Worm (Caenorhabditis elegans) whole organism, L3 larva: Measurements from ENCODE around the gene H23N18.5.

Experiments
- ceh-82 ChIP-seq: fragments of 150-350 bp; optimal IDR thresholded peaks from 2 replicates; lab custom pipeline; 2014; ENCODE audit warnings: missing biosample characterization, missing genetic modification characterization
- elt-1 ChIP-seq: fragments of 150-350 bp; optimal IDR thresholded peaks from 2 replicates; lab custom pipeline; 2014; ENCODE audit warnings: missing biosample characterization, missing genetic modification characterization
- eor-1 ChIP-seq, 2 experiments: fragments of 150-350 bp; optimal IDR thresholded peaks; 2 replicates each; lab custom pipeline; 2014 to 2018; ENCODE audit warnings: missing biosample characterization in 2 of 2, missing genetic modification characterization in 2 of 2
- fos-1 ChIP-seq: fragments of 150-350 bp; optimal IDR thresholded peaks from 2 replicates; lab custom pipeline; 2014; ENCODE audit warnings: missing biosample characterization, missing genetic modification characterization
- nhr-237 ChIP-seq: fragments of 150-350 bp; optimal IDR thresholded peaks from 2 replicates; lab custom pipeline; 2014; ENCODE audit warnings: missing biosample characterization, missing genetic modification characterization
- nhr-77 ChIP-seq: fragments of 150-350 bp; optimal IDR thresholded peaks from 2 replicates; lab custom pipeline; 2014; ENCODE audit warnings: missing biosample characterization, missing genetic modification characterization
- pha-4 ChIP-seq: fragments of 150-350 bp; optimal IDR thresholded peaks from 2 replicates; lab custom pipeline; 2014; ENCODE audit warnings: missing biosample characterization, missing genetic modification reagents, missing genetic modification characterization
- pqm-1 ChIP-seq: fragments of 150-350 bp; optimal IDR thresholded peaks from 2 replicates; lab custom pipeline; 2017; ENCODE audit warnings: missing biosample characterization, missing genetic modification characterization, inconsistent platforms
- snpc-4 ChIP-seq: fragments of 150-350 bp; optimal IDR thresholded peaks from 2 replicates; lab custom pipeline; 2014; ENCODE audit warnings: missing biosample characterization, missing genetic modification characterization
- tbx-2 ChIP-seq: sonication (generic microtip); optimal IDR thresholded peaks from 2 replicates; lab custom pipeline; 2016; ENCODE audit warnings: mild to moderate bottlenecking, missing genetic modification characterization, missing compliant biosample characterization
- unc-62 ChIP-seq: fragments of 150-350 bp; sonication (generic microtip); optimal IDR thresholded peaks from 4 replicates; lab custom pipeline; 2014; ENCODE audit warnings: missing biosample characterization, missing genetic modification reagents, missing genetic modification characterization

DNA sequence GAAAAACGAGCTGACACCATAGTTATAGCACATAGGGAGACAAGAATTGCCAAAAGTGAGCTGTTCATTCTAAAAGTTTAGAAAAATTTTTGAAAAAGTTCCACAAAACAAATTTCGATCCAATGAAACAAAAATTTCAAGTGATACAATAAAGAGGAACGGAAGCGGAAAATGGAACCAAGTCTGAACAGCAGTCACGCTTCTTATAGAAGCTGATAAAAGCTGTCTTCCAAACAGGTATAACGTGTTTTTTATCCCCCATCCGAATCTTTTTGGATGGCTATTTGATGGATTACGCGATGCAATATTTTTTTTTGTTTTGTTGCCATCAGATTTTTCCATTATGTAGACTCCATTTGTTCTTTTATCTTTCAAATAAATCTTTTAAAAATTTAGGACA lies at the start of gene H23N18.5:
- TF ChIP-seq pha-4 (tag; lab: Kevin White, UChicago) (no peak), snpc-4 (tag; lab: Kevin White, UChicago) (no peak), tbx-2 (tag; lab: Kevin White, UChicago) (no peak), elt-1 (peak; percentile 62), nhr-77 (tag; lab: Kevin White, UChicago) (no peak), pqm-1 (tag; lab: Kevin White, UChicago) (no peak), unc-62 (GFP tag; lab: Kevin White, UChicago) (no peak), nhr-237 (no peak), eor-1 (tag; optimal IDR thresholded peaks at IDR 0.05; lab: Kevin White, UChicago) (no peak), fos-1 (tag; lab: Kevin White, UChicago) (no peak), ceh-82 (no peak)
